Worm (Caenorhabditis elegans): ENCODE data around the gene str-79.

DNA sequence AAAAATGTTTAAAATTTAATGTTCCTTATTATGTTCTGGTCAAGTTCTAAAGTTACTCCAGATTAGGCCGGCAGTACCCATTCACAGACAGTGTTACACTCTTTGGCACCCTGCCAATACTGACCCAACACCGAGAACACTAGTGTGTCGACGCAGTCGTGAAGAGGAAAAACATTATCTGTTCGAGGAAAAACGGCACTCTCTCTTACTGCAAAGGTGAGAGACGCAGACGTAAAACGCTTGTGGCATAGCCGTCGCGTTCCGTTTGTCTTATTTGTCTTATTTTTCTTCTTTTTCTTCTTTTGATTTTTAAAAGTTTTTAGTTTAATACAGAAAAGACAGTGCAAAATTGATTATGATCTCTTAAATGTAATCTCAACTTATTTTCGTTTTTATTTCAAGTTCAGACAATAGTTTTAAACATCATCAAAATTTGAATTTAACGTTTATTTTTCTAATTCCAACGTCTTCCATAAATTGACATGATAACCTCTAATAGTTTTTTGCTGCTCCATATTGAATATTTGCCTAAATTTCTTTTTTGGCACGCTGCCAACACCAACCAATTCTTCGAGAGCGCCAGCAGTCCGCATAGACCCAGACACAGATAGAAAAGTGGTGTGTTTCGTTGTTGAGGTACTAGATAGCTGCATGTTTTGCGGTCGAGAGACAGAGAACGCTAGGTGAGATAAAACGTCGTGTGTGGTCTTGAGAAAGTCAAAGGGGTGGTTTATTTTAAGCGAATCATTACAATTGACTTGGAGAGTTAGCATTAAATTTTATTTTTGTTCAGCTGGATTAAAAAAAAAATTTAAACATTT, 8.6 kb upstream of the str-79 start:
- TF ChIP-seq him-1 (tag; optimal IDR thresholded peaks at IDR 0.05) (no peak), W03F9.2 (tag; optimal IDR thresholded peaks at IDR 0.05) (no peak), dao-5 (tag; optimal IDR thresholded peaks at IDR 0.05) (no peak)

Data from whole organism, L4/young adult.